Worm (Caenorhabditis elegans): Measurements from ENCODE around the gene str-32.

The str-32 gene

DNA sequence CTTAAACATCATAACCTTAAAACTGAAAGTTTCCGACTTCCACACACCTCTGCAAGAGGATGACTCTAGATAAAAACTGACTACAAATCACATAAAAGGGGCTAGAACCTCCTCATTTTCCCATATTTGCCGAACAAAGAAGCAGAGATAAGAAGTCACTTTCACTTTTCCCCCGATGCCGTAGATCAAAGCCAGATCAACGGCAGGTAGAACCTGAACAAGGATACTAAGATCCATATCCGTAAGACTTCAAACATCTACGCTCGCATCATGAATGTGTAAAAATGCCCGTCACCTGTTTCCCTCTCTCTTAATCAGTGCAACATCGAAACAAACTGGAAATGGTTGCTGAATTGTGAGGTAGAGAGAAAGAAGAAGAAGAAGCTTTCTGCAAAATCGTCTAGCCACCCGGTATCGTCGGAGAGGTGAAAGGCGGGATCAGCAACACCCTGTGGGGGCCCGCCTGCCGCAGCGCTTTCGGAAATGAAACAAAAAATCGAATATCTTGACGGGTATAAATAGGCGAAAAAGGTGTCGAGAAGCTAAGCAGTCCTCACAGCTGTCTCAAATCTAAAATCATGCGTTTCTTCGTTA is 37.5 kb upstream of the str-32 start, which contains the start of gene C02E7.6 (continued):
- TF ChIP-seq daf-16 (GFP tag; optimal IDR thresholded peaks at IDR 0.05) (no peak), daf-16 (tag; optimal IDR thresholded peaks at IDR 0.05) (no peak), hlh-11 (tag; optimal IDR thresholded peaks at IDR 0.05) (peak; percentile 69), F10B5.3 (tag; optimal IDR thresholded peaks at IDR 0.05) (no peak), aly-2 (tag; optimal IDR thresholded peaks at IDR 0.05) (no peak), ceh-82 (tag; optimal IDR thresholded peaks at IDR 0.05) (no peak), nhr-77 (tag; optimal IDR thresholded peaks at IDR 0.05) (no peak), lin-39 (tag; optimal IDR thresholded peaks at IDR 0.05) (no peak), snpc-4 (tag; optimal IDR thresholded peaks at IDR 0.05) (no peak), dpl-1 (GFP tag; optimal IDR thresholded peaks at IDR 0.05) (no peak), dmd-6 (GFP tag; IDR thresholded peaks at IDR 0.05) (no peak), T26A8.4 (GFP tag; IDR thresholded peaks at IDR 0.05) (no peak), arid-1 (GFP tag; conservative IDR thresholded peaks at IDR 0.05) (no peak), Y48G9A.11 (GFP tag; IDR thresholded peaks at IDR 0.05) (no peak), R02D3.7 (tag; optimal IDR thresholded peaks at IDR 0.05) (no peak), pqm-1 (tag; optimal IDR thresholded peaks at IDR 0.05) (no peak), ceh-28 (tag; optimal IDR thresholded peaks at IDR 0.05) (no peak), zfp-3 (GFP tag; conservative IDR thresholded peaks at IDR 0.05) (no peak), gei-8 (GFP tag; optimal IDR thresholded peaks at IDR 0.05) (no peak), mdl-1 (tag; optimal IDR thresholded peaks at IDR 0.05) (peak in 1 of 2 experiments; percentile 6), F49E8.2 (tag; optimal IDR thresholded peaks at IDR 0.05; ENCODE audit: borderline replicate concordance) (no peak), nhr-48 (tag; optimal IDR thresholded peaks at IDR 0.05) (peak; percentile 93), F26F4.8 (GFP tag; conservative IDR thresholded peaks at IDR 0.05) (no peak), nhr-28 (tag; optimal IDR thresholded peaks at IDR 0.05) (peak; percentile 30), mep-1 (tag; optimal IDR thresholded peaks at IDR 0.05) (no peak), duxl-1 (tag; optimal IDR thresholded peaks at IDR 0.05; ENCODE audit: poor library complexity) (no peak), fkh-10 (GFP tag; optimal IDR thresholded peaks at IDR 0.05) (no peak), ZK337.2 (GFP tag; IDR thresholded peaks at IDR 0.05) (no peak)

DNA sequence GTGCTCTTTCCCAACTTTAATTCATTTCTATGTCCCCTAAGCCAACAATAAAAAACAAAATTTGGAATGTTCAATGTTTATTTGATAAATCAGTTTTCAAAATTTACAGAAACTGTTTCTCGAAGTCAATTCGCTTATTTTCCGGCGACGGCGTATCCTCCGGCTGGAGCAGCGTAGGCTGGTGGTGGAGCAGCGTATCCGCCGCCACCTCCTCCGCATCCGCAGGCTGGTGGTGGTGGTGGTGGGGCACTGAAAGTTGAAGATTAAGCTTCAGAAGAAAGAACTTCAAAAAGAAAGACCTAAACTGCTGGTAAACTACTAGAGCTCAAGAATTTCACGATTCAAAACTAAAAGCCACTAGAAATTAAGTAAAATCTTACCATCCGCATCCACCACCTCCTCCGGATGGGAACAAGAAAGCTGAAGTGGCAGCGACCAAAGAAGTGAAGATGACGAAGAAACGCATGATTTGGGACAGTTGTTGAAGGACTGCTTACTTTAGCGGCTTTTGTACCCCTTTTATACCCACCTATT is 36.9 kb upstream of the str-32 start, which contains the start of gene C02E7.7:
Gene C02E7.7 (minus strand): TSS at position 484 of the 534 bp plus-strand sequence.
- TF ChIP-seq Y105C5A.15 (GFP tag; IDR thresholded peaks at IDR 0.05), result no peak
- peak; percentile 80 for TF ChIP-seq set-16 (GFP tag; IDR thresholded peaks at IDR 0.05)
- TF ChIP-seq D1046.2 (GFP tag; IDR thresholded peaks at IDR 0.05), result no peak

DNA sequence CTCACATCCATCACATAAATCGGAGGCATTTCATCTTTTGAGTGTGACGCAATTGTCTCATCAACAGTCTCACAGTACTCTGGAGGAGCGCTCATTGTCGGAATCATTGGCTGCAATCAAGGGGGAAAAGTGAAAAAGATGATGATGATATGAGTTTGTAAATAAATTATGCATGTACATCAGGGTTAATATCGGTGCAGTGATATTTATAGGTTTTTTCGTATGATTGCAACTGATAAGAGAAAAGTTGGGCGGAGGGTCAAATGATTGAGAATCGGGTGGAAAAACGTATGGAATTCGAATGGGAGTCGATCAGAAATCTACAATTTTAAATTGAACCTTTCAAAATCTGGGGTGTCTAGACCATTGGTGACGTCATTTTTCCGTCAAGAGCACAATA is 33.6 kb upstream of the str-32 start, which contains the start of gene H23N18.6:
Gene H23N18.6 (minus strand): TSS at position 201 of the 400 bp plus-strand sequence.
- TF ChIP-seq hlh-11 (tag; optimal IDR thresholded peaks at IDR 0.05) (peak; percentile 28), lin-39 (tag; optimal IDR thresholded peaks at IDR 0.05) (no peak), php-3 (GFP tag; IDR thresholded peaks at IDR 0.05) (peak; percentile 48; the same call in 1 of the 2 replicates), aha-1 (tag) (peak; percentile 4), F37D6.2 (tag; optimal IDR thresholded peaks at IDR 0.05) (no peak), nhr-42 (GFP tag; IDR thresholded peaks at IDR 0.05) (no peak), hmg-1.1 (GFP tag; IDR thresholded peaks at IDR 0.05) (no peak), lin-38 (GFP tag; IDR thresholded peaks at IDR 0.05) (no peak), madf-9 (GFP tag; conservative IDR thresholded peaks at IDR 0.05) (no peak), Y48G9A.11 (GFP tag; IDR thresholded peaks at IDR 0.05) (no peak), nhr-28 (tag; optimal IDR thresholded peaks at IDR 0.05) (peak; percentile 69), F49E8.2 (tag; optimal IDR thresholded peaks at IDR 0.05; ENCODE audit: borderline replicate concordance) (no peak), dmd-6 (GFP tag; IDR thresholded peaks at IDR 0.05) (0 out of 2 replicates have a peak, but pooled peaks have one; percentile 9), pqm-1 (tag; optimal IDR thresholded peaks at IDR 0.05) (peak; percentile 77)

Measured in whole organism, L4 larva.